Worm (Caenorhabditis elegans) whole organism, L4 larva: ENCODE results near the gene sru-36.

Experiments
- ces-1 ChIP-seq: fragments of 150-350 bp; sonication (generic microtip); optimal IDR thresholded peaks from 4 replicates; lab custom pipeline; 2014; ENCODE audit warnings: missing biosample characterization, missing genetic modification reagents, missing genetic modification characterization
- dve-1 ChIP-seq: sonication (generic microtip); optimal IDR thresholded peaks from 2 replicates; lab custom pipeline; 2017; ENCODE audit warnings: antibody characterized with exemption, mild to moderate bottlenecking, missing genetic modification characterization, missing compliant biosample characterization; ENCODE audit not compliant: insufficient read depth
- hmg-1.1 ChIP-seq: fragments of 200-800 bp; sonication (Bioruptor generic); IDR thresholded peaks from 2 replicates; pipeline ENCODE4 v1.3.6; 2022; ENCODE audit warnings: missing genetic modification reagents, missing genetic modification characterization, missing compliant biosample characterization
- lin-13 ChIP-seq: fragments of 150-350 bp; optimal IDR thresholded peaks from 2 replicates; lab custom pipeline; 2014; ENCODE audit warnings: missing biosample characterization, missing genetic modification reagents, missing genetic modification characterization
- nhr-11 ChIP-seq: fragments of 150-350 bp; optimal IDR thresholded peaks from 2 replicates; lab custom pipeline; 2014; ENCODE audit warnings: missing biosample characterization, missing genetic modification characterization
- skn-1 ChIP-seq: fragments of 150-350 bp; optimal IDR thresholded peaks from 2 replicates; lab custom pipeline; 2014; ENCODE audit warnings: missing biosample characterization, missing genetic modification characterization
- unc-62 ChIP-seq, 3 experiments: fragments of 150-350 bp in 1 of 3; sonication (generic microtip); optimal IDR thresholded peaks in 2 of 3; peaks in 1 of 3; 1 replicate in 1 of 3; 2 replicates in 2 of 3; lab custom pipeline; 2014 to 2017; ENCODE audit warnings: missing biosample characterization in 3 of 3, missing genetic modification characterization in 3 of 3, missing genetic modification reagents in 3 of 3, missing genotype in 1 of 3
- ztf-11 ChIP-seq: fragments of 150-350 bp; optimal IDR thresholded peaks from 2 replicates; lab custom pipeline; 2014; ENCODE audit warnings: missing biosample characterization, missing genetic modification characterization

- TF ChIP-seq nhr-11 (tag; lab: Kevin White, UChicago) (no peak), dve-1 (tag; lab: Kevin White, UChicago) (no peak), ztf-11 (tag; lab: Kevin White, UChicago) (no peak), lin-13 (no peak), skn-1 (tag; lab: Kevin White, UChicago) (no peak), unc-62 (GFP tag; optimal IDR thresholded peaks at IDR 0.05 in 1 of 2; lab: Kevin White, UChicago) (no peak), unc-62 (tag; optimal IDR thresholded peaks at IDR 0.05; lab: Kevin White, UChicago) (no peak), hmg-1.1 (GFP tag; lab: Robert Waterston, UW) (no peak), ces-1 (no peak)
Observed at ce11 chrV:9879404-9879803, 37.9 kb downstream of the sru-36 start, which contains the start of gene srab-26.
